Fruit fly (Drosophila melanogaster): ENCODE measurements around the gene gnu.

The gnu gene

DNA sequence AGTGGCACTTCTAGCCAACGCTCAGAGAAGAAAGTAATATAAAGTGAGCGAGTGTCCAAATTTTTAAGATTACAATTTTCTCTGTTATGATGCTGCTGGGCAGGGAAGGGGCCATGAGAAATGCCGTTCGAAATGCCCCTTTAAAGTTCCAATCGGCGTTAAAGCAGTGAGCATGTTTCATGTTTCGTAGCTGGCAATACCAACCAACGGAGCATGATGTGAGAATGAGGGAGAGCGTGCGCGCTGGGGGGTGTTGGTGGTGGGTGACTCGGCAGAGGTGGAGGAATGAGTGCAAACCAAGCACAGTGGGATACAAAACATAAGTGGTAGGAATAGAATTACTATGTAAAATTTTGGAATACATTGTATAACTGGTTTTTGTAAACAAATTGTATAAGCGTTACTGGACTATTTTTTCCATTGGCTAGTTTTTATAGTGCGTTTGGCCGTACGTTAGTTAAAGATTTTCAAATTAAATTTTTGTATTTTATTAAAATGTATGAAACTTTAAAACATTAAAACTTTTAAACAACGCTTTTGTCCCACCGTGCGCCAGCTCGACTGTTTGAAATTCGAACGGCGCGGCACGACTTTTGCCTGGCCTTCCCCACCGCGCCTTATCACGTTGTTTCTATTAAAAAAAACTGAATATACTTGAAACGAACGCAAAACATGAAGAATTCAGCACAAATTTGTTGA lies 43.9 kb downstream of the gnu start (continued):
- TF ChIP-seq tap (tag; optimal IDR thresholded peaks at IDR 0.05) (peak; percentile 100), jumu (GFP tag; optimal IDR thresholded peaks at IDR 0.05) (peak; percentile 99), CG10543 (GFP tag; optimal IDR thresholded peaks at IDR 0.05) (peak; percentile 100), CG17385 (GFP tag; optimal IDR thresholded peaks at IDR 0.05) (peak; percentile 100), tna (GFP tag; IDR thresholded peaks at IDR 0.05; ENCODE audit: partially characterized antibody) (peak; percentile 61), Dref (GFP tag; IDR thresholded peaks at IDR 0.05) (peak; percentile 54), CrebB (tag; optimal IDR thresholded peaks at IDR 0.05) (peak; percentile 99), CG16813 (GFP tag; IDR thresholded peaks at IDR 0.05; ENCODE audit: partially characterized antibody) (peak; percentile 52; the same call in 1 of the 3 replicates), unc-4 (GFP tag; IDR thresholded peaks at IDR 0.05; ENCODE audit: partially characterized antibody) (no peak), CG6683 (GFP tag; optimal IDR thresholded peaks at IDR 0.05) (peak; percentile 99), CG14667 (GFP tag; IDR thresholded peaks at IDR 0.05) (peak; percentile 99), CG15601 (tag; optimal IDR thresholded peaks at IDR 0.05) (peak; percentile 99), CG1603 (tag; optimal IDR thresholded peaks at IDR 0.05) (peak; percentile 94), CG10209 (GFP tag; optimal IDR thresholded peaks at IDR 0.05) (peak; percentile 100), abd-A (tag; optimal IDR thresholded peaks at IDR 0.05) (peak; percentile 97), ind (GFP tag; optimal IDR thresholded peaks at IDR 0.05) (peak; percentile 99), br (optimal IDR thresholded peaks at IDR 0.05) (no peak), insv (GFP tag; optimal IDR thresholded peaks at IDR 0.05) (peak; percentile 69 to 91), CG1233 (GFP tag; optimal IDR thresholded peaks at IDR 0.05) (peak; percentile 100), unpg (GFP tag; optimal IDR thresholded peaks at IDR 0.05) (peak; percentile 100), CG3726 (GFP tag; IDR thresholded peaks at IDR 0.05) (peak; percentile 99), Drgx (GFP tag; IDR thresholded peaks at IDR 0.05) (peak; percentile 100), mirr (GFP tag; optimal IDR thresholded peaks at IDR 0.05) (peak; percentile 99), CG8089 (GFP tag; optimal IDR thresholded peaks at IDR 0.05) (peak; percentile 98), Hr3 (GFP tag; optimal IDR thresholded peaks at IDR 0.05) (peak; percentile 100), sisA (GFP tag; IDR thresholded peaks at IDR 0.05) (peak; percentile 99), Blimp-1 (GFP tag; optimal IDR thresholded peaks at IDR 0.05) (peak; percentile 99), CG11456 (GFP tag; IDR thresholded peaks at IDR 0.05) (peak; percentile 99), CG2202 (tag; optimal IDR thresholded peaks at IDR 0.05) (peak; percentile 99), CG4424 (GFP tag; optimal IDR thresholded peaks at IDR 0.05) (peak; percentile 100), CG17612 (GFP tag; IDR thresholded peaks at IDR 0.05) (peak; percentile 99), chinmo (GFP tag; IDR thresholded peaks at IDR 0.05; ENCODE audit: partially characterized antibody) (peak; percentile 89; the same call in 3 of the 4 replicates), CG14965 (GFP tag; optimal IDR thresholded peaks at IDR 0.05; ENCODE audit: borderline replicate concordance) (peak; percentile 85), Hr51 (GFP tag; optimal IDR thresholded peaks at IDR 0.05) (peak; percentile 99 to 100), Jarid2 (GFP tag; optimal IDR thresholded peaks at IDR 0.05) (peak; percentile 98), CG7928 (GFP tag; optimal IDR thresholded peaks at IDR 0.05) (peak; percentile 90), CG6854 (GFP tag; optimal IDR thresholded peaks at IDR 0.05) (peak; percentile 100), CG15479 (GFP tag; optimal IDR thresholded peaks at IDR 0.05) (peak; percentile 84), CG12155 (GFP tag; optimal IDR thresholded peaks at IDR 0.05) (peak; percentile 99), pum (GFP tag; optimal IDR thresholded peaks at IDR 0.05) (peak; percentile 99), CG12744 (GFP tag; optimal IDR thresholded peaks at IDR 0.05) (peak; percentile 99), lov (optimal IDR thresholded peaks at IDR 0.05) (no peak), lov (GFP tag; IDR thresholded peaks at IDR 0.05) (peak; percentile 97), CG30403 (GFP tag; optimal IDR thresholded peaks at IDR 0.05) (peak; percentile 100), CG10979 (tag; optimal IDR thresholded peaks at IDR 0.05) (peak; percentile 100), pros (GFP tag; optimal IDR thresholded peaks at IDR 0.05) (peak; percentile 99), CG43689 (GFP tag; IDR thresholded peaks at IDR 0.05) (peak; percentile 99), fd96Cb (tag; optimal IDR thresholded peaks at IDR 0.05) (peak; percentile 100)

All from whole organism, embryonic.